Worm (Caenorhabditis elegans): ENCODE measurements around the gene msp-53.
"Not testable (repeated sequence)": the region's sequence is repeated elsewhere in the genome, so short reads cannot be mapped to it uniquely, and the experiment has no call there.

msp-53 gene

DNA sequence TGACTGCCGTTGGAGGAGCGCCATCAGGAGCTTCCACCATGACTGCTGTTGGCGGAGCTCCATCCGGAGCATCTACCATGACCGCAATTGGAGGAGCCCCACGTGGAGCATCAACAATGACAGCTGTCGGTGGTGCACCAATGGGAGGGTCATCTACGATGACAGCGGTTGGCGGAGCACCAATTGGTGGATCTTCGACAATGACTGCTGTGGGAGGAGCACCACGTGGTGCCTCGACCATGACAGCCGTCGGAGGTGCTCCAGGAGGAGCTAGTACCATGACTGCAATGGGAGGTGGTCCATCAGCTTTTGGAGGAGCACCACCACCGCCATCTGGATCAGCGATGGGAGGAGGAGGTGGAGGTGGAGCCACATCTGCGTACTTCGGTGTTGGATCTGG, 47.8 kb downstream of the msp-53 start, which contains the start of gene T28H11.7:
TSS of gene T28H11.7 (minus strand) at position 101 of the 400 bp plus-strand sequence.
- not testable (repeated sequence) for TF ChIP-seq nhr-6, nhr-12, skn-1 (tag; optimal IDR thresholded peaks at IDR 0.05)

DNA sequence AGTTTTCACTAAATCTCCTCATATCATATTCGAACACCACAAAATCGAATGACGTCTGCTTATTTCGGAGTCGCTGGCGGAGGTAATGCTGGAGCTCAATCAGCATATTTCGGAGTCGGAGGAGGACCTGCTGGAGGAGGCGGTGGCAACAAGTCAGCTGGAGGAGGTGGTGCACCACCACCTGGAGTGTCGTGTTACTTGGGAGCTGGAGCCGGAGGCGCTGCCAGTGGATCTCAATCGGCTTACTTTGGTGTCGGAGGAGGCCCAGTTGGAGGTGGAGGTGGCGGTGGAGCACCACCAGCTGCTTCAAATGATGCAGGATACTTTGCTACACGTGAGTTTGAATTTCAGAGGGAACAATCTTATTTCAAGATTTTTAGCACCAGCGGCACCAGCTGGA, 48.4 kb downstream of the msp-53 start, which contains the start of gene ssq-4:
TSS of gene ssq-4 (plus strand) at position 19 of the 400 bp plus-strand sequence.
- not testable (repeated sequence) for TF ChIP-seq fos-1, C34F6.9, ztf-11 (tag; optimal IDR thresholded peaks at IDR 0.05)

All from whole organism, L2 larva.